Worm (Caenorhabditis elegans) whole organism, L2 larva: ENCODE data around the gene plp-1.
A peak's percentile ranks its signal among the peaks of the same experiment; 100 is the strongest.

ENCODE experiments used
- C34F6.9 ChIP-seq: fragments of 150-350 bp; optimal IDR thresholded peaks from 2 replicates; lab custom pipeline; 2014; ENCODE audit warnings: missing biosample characterization, missing genetic modification characterization
- F13H6.1 ChIP-seq: sonication (generic microtip); optimal IDR thresholded peaks from 2 replicates; lab custom pipeline; 2016; ENCODE audit warnings: missing genetic modification characterization, missing compliant biosample characterization
- R02D3.7 ChIP-seq: fragments of 150-350 bp; optimal IDR thresholded peaks from 2 replicates; lab custom pipeline; 2014; ENCODE audit warnings: missing biosample characterization, missing genetic modification characterization
- Y55F3AM.14 ChIP-seq: fragments of 200-800 bp; sonication (Bioruptor generic); optimal IDR thresholded peaks from 2 replicates; lab custom pipeline; 2018; ENCODE audit warnings: mild to moderate bottlenecking, missing genetic modification characterization, missing compliant biosample characterization
- ama-1 ChIP-seq: fragments of 150-350 bp; optimal IDR thresholded peaks from 2 replicates; lab custom pipeline; 2018; ENCODE audit warnings: inconsistent platforms
- ceh-82 ChIP-seq: fragments of 150-350 bp; optimal IDR thresholded peaks from 2 replicates; lab custom pipeline; 2014; ENCODE audit warnings: missing biosample characterization, missing genetic modification characterization
- crh-2 ChIP-seq: sonication (generic microtip); optimal IDR thresholded peaks from 2 replicates; lab custom pipeline; 2017; ENCODE audit warnings: missing biosample characterization, missing genetic modification characterization
- dmd-4 ChIP-seq: sonication (generic microtip); optimal IDR thresholded peaks from 2 replicates; lab custom pipeline; 2017; ENCODE audit warnings: missing biosample characterization, missing genetic modification characterization
- egl-27 ChIP-seq: sonication (generic microtip); optimal IDR thresholded peaks from 3 replicates; lab custom pipeline; 2017; ENCODE audit warnings: missing biosample characterization, missing genetic modification reagents, missing genetic modification characterization
- elt-3 ChIP-seq: sonication (generic microtip); optimal IDR thresholded peaks from 2 replicates; lab custom pipeline; 2017; ENCODE audit warnings: missing biosample characterization, missing genetic modification characterization
- gmeb-1 ChIP-seq: fragments of 150-350 bp; optimal IDR thresholded peaks from 2 replicates; lab custom pipeline; 2014; ENCODE audit warnings: missing biosample characterization, missing genetic modification characterization
- lin-11 ChIP-seq: fragments of 150-350 bp; sonication (generic microtip); optimal IDR thresholded peaks from 2 replicates; lab custom pipeline; 2014; ENCODE audit warnings: missing biosample characterization, missing genetic modification characterization, inconsistent platforms, mixed read lengths
- lin-13 ChIP-seq: fragments of 150-350 bp; optimal IDR thresholded peaks from 2 replicates; lab custom pipeline; 2014; ENCODE audit warnings: missing biosample characterization, missing genetic modification reagents, missing genetic modification characterization
- lin-39 ChIP-seq: fragments of 150-350 bp; optimal IDR thresholded peaks from 2 replicates; lab custom pipeline; 2014; ENCODE audit warnings: missing biosample characterization, missing genetic modification reagents, missing genetic modification characterization
- lsy-2 ChIP-seq, 2 experiments: fragments of 150-350 bp in 1 of 2; sonication (generic microtip) in 1 of 2; optimal IDR thresholded peaks; 2 replicates each; lab custom pipeline; 2014 to 2017; ENCODE audit warnings: missing biosample characterization in 2 of 2, missing genetic modification characterization in 2 of 2
- mab-5 ChIP-seq: fragments of 150-350 bp; optimal IDR thresholded peaks from 2 replicates; lab custom pipeline; 2014; ENCODE audit warnings: missing biosample characterization, missing genetic modification characterization
- mbf-1 ChIP-seq: sonication (generic microtip); optimal IDR thresholded peaks from 2 replicates; lab custom pipeline; 2017; ENCODE audit warnings: missing biosample characterization, missing genetic modification characterization
- mdl-1 ChIP-seq, 2 experiments: fragments of 150-350 bp in 1 of 2; sonication (generic microtip) in 1 of 2; optimal IDR thresholded peaks; 2 replicates each; lab custom pipeline; 2017; ENCODE audit warnings: missing biosample characterization in 2 of 2, missing genetic modification characterization in 2 of 2
- nhr-10 ChIP-seq: sonication (generic microtip); optimal IDR thresholded peaks from 2 replicates; lab custom pipeline; 2017; ENCODE audit warnings: missing biosample characterization, missing genetic modification characterization
- nhr-11 ChIP-seq: fragments of 150-350 bp; optimal IDR thresholded peaks from 2 replicates; lab custom pipeline; 2014; ENCODE audit warnings: missing biosample characterization, missing genetic modification characterization
- nhr-12 ChIP-seq: fragments of 150-350 bp; optimal IDR thresholded peaks from 2 replicates; lab custom pipeline; 2014; ENCODE audit warnings: missing biosample characterization, missing genetic modification characterization
- nhr-129 ChIP-seq: fragments of 150-350 bp; optimal IDR thresholded peaks from 2 replicates; lab custom pipeline; 2014; ENCODE audit warnings: missing biosample characterization, missing genetic modification characterization
- nhr-23 ChIP-seq: fragments of 150-350 bp; optimal IDR thresholded peaks from 2 replicates; lab custom pipeline; 2014; ENCODE audit warnings: missing biosample characterization, missing genetic modification reagents, missing genetic modification characterization
- nhr-237 ChIP-seq: fragments of 150-350 bp; optimal IDR thresholded peaks from 2 replicates; lab custom pipeline; 2014; ENCODE audit warnings: missing biosample characterization, missing genetic modification characterization
- nhr-25 ChIP-seq: fragments of 150-350 bp; sonication (generic microtip); optimal IDR thresholded peaks from 3 replicates; lab custom pipeline; 2014; ENCODE audit warnings: missing biosample characterization, missing genetic modification characterization
- nhr-77 ChIP-seq: fragments of 150-350 bp; optimal IDR thresholded peaks from 2 replicates; lab custom pipeline; 2014; ENCODE audit warnings: missing biosample characterization, missing genetic modification characterization
- peb-1 ChIP-seq: fragments of 150-350 bp; optimal IDR thresholded peaks from 2 replicates; lab custom pipeline; 2014; ENCODE audit warnings: missing biosample characterization, missing genetic modification characterization
- sem-4 ChIP-seq: fragments of 150-350 bp; optimal IDR thresholded peaks from 2 replicates; lab custom pipeline; 2014; ENCODE audit warnings: missing biosample characterization, missing genetic modification reagents, missing genetic modification characterization
- sma-9 ChIP-seq, 2 experiments: fragments of 150-350 bp in 1 of 2; sonication (generic microtip) in 1 of 2; optimal IDR thresholded peaks; 2 replicates each; lab custom pipeline; 2014 to 2016; ENCODE audit warnings: missing genetic modification characterization in 2 of 2, mild to moderate bottlenecking in 1 of 2, missing biosample characterization in 1 of 2, missing compliant biosample characterization in 1 of 2, missing genetic modification reagents in 1 of 2, moderate library complexity in 1 of 2
- unc-55 ChIP-seq: fragments of 150-350 bp; sonication (generic microtip); optimal IDR thresholded peaks from 3 replicates; lab custom pipeline; 2014; ENCODE audit warnings: missing biosample characterization, missing genetic modification reagents, missing genetic modification characterization
- zag-1 ChIP-seq: fragments of 150-350 bp; optimal IDR thresholded peaks from 2 replicates; lab custom pipeline; 2014; ENCODE audit warnings: missing biosample characterization, missing genetic modification characterization
- ztf-1 ChIP-seq: fragments of 200-800 bp; sonication (Bioruptor generic); conservative IDR thresholded peaks from 2 replicates; pipeline ENCODE4 v1.3.6; 2022; ENCODE audit warnings: missing genetic modification characterization, missing compliant biosample characterization
- ztf-11 ChIP-seq: sonication (generic microtip); optimal IDR thresholded peaks from 2 replicates; lab custom pipeline; 2017; ENCODE audit warnings: missing biosample characterization, missing genetic modification characterization

The plp-1 gene

DNA sequence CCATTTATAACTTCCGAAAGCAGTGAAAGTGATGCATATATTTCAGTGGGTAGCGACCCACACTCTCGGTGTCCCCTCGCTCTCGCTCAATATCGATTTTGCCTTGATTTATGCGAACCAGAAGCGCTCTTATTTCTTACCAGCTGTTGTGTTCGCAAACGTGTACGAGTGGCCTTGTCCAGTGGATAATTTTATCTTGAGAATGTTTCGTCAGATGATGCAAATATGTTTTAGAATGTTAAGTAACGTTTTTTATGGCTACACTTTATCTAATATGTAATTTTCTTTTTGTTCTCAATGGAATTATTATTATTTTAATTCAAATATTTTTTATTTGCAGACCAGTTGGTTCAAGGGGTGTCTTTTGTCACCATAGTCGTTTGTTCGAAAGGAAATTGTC, at the start of gene plp-1:
plp-1 (plus strand) TSS at position 341 of the 400 bp plus-strand sequence.
- no peak for TF ChIP-seq crh-2 (tag; lab: Kevin White, UChicago)
- peak; percentile 89 for TF ChIP-seq nhr-129
- TF ChIP-seq mab-5, result peak; percentile 18
- no peak for TF ChIP-seq nhr-11
- TF ChIP-seq F13H6.1 (tag; lab: Kevin White, UChicago), result no peak

ce11 chrIV:7585273-7585882, 47.8 kb upstream of the plp-1 start:
- TF ChIP-seq lin-39 (tag; lab: Kevin White, UChicago), result no peak
- no peak for TF ChIP-seq ama-1 (lab: Kevin White, UChicago)
- TF ChIP-seq crh-2 (tag; lab: Kevin White, UChicago), result no peak
- TF ChIP-seq nhr-77 (tag; lab: Kevin White, UChicago), result no peak
- TF ChIP-seq nhr-10 (tag; lab: Kevin White, UChicago), result no peak
- no peak for TF ChIP-seq R02D3.7 (tag; lab: Kevin White, UChicago)
- peak in 1 of 2 experiments; percentile 10 for TF ChIP-seq lsy-2 (tag; optimal IDR thresholded peaks at IDR 0.05; lab: Kevin White, UChicago)
- no peak for TF ChIP-seq nhr-12 (tag; lab: Kevin White, UChicago)
- no peak for TF ChIP-seq nhr-25 (tag; lab: Kevin White, UChicago)
- TF ChIP-seq zag-1 (tag; lab: Kevin White, UChicago), result peak; percentile 30
- TF ChIP-seq ztf-1 (GFP tag; lab: Robert Waterston, UW), result no peak
- no peak for TF ChIP-seq egl-27 (tag; lab: Kevin White, UChicago)
- no peak for TF ChIP-seq lin-11
- no peak for TF ChIP-seq peb-1 (tag; lab: Kevin White, UChicago)
- TF ChIP-seq C34F6.9 (tag; lab: Kevin White, UChicago), result peak; percentile 40
- TF ChIP-seq mab-5, result no peak
- no peak for TF ChIP-seq nhr-23 (tag; lab: Kevin White, UChicago)
- peak; percentile 69 for TF ChIP-seq unc-55 (GFP tag; lab: Kevin White, UChicago)
- no peak for TF ChIP-seq Y55F3AM.14 (GFP tag; lab: Kevin White, UChicago)
- no peak for TF ChIP-seq mbf-1
- TF ChIP-seq, all 48 proteins: peak for 4

- no peak for TF ChIP-seq mbf-1
- no peak for TF ChIP-seq nhr-129
- no peak for TF ChIP-seq egl-27 (tag; lab: Kevin White, UChicago)
- TF ChIP-seq nhr-25 (tag; lab: Kevin White, UChicago), result no peak
Observed at ce11 chrIV:7586972-7587371, 46.2 kb upstream of the plp-1 start.

ce11 chrIV:7588631-7589030, 44.5 kb upstream of the plp-1 start, which contains the start of gene cla-1:
Gene cla-1 (plus strand): TSS chrIV:7588931.
- TF ChIP-seq sem-4 (tag; lab: Kevin White, UChicago) (peak; percentile 45), nhr-237 (tag; lab: Kevin White, UChicago) (no peak), unc-55 (GFP tag; lab: Kevin White, UChicago) (peak; percentile 46)
- TF ChIP-seq, all 48 proteins: peak for 2

ce11 chrIV:7605413-7605812, 27.7 kb upstream of the plp-1 start:
- TF ChIP-seq dmd-4 (tag; lab: Kevin White, UChicago) (no peak), mab-5 (no peak), ztf-11 (tag; lab: Kevin White, UChicago) (no peak), ceh-82 (no peak), nhr-237 (tag; lab: Kevin White, UChicago) (no peak), sma-9 (GFP tag; optimal IDR thresholded peaks at IDR 0.05; lab: Kevin White, UChicago) (no peak), sma-9 (tag; optimal IDR thresholded peaks at IDR 0.05; lab: Kevin White, UChicago) (no peak), lin-13 (GFP tag; lab: Kevin White, UChicago) (no peak), nhr-77 (tag; lab: Kevin White, UChicago) (no peak), lin-39 (tag; lab: Kevin White, UChicago) (no peak), elt-3 (tag; lab: Kevin White, UChicago) (no peak), nhr-11 (no peak)

DNA sequence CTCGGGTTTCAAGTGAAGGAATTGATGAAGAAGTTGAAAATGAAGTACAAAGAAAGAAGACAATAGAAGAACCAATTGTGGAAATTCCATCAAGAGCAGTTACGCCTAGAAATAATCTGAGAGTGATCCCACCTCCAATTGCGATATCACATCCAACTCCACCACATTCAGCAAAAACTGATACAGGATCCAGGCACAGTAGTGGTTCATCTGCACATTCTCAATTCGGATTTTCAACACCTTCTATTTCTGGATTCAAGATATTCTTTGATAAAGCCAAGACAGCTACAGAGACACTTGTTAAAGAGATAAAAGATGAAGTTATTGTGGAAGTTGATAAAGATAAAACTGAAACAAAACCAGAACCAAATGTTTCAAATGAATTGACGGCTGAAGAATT, 25.0 kb upstream of the plp-1 start:
- TF ChIP-seq ztf-11 (tag; lab: Kevin White, UChicago), result no peak
- no peak for TF ChIP-seq gmeb-1 (tag; lab: Kevin White, UChicago)
- no peak for TF ChIP-seq lin-11
- no peak for TF ChIP-seq crh-2 (tag; lab: Kevin White, UChicago)
- no peak for TF ChIP-seq mdl-1 (tag; optimal IDR thresholded peaks at IDR 0.05; lab: Kevin White, UChicago)
- TF ChIP-seq, all 48 proteins: peak for 0
